Worm (Caenorhabditis elegans): ENCODE data around the gene C39D10.7.

Gene C39D10.7

DNA sequence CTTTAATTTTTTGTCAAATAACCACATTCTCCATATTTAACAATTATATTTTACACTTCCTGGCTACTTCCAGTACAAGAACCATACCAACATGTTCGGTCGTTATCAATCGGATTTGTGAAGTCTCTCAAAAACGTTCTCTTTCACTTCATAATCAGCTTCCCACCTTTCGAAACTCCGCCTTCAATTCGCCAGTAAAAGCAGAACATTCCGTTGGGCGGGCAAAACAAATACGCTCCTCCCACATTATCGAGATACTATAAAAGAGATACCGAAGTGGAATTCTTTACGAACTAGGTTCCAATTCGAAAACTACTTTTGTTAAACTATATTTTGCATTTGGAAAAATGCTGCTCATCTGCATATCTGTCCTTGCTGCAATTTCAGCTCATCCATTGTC, 16.7 kb upstream of the C39D10.7 start, which contains the start of gene zig-3:
Gene zig-3 (plus strand): TSS at position 301 of the 400 bp plus-strand sequence.
- TF ChIP-seq lir-1 (GFP tag; conservative IDR thresholded peaks at IDR 0.05) (no peak), lsl-1 (GFP tag; optimal IDR thresholded peaks at IDR 0.05) (no peak), lsy-27 (tag; optimal IDR thresholded peaks at IDR 0.05; ENCODE audit: borderline replicate concordance, insufficient read depth) (no peak), him-1 (tag; optimal IDR thresholded peaks at IDR 0.05) (no peak), hlh-26 (GFP tag; conservative IDR thresholded peaks at IDR 0.05) (no peak)

- no peak for TF ChIP-seq K11D2.4 (GFP tag; IDR thresholded peaks at IDR 0.05)
- TF ChIP-seq tbx-9 (tag; optimal IDR thresholded peaks at IDR 0.05; ENCODE audit: borderline replicate concordance), result no peak
- no peak for TF ChIP-seq die-1 (tag; optimal IDR thresholded peaks at IDR 0.05)
- TF ChIP-seq attf-3 (GFP tag; conservative IDR thresholded peaks at IDR 0.05), result no peak
- TF ChIP-seq tlf-1 (GFP tag; optimal IDR thresholded peaks at IDR 0.05), result no peak
- TF ChIP-seq ceh-40 (GFP tag; IDR thresholded peaks at IDR 0.05), result no peak
- no peak for TF ChIP-seq ZK185.1 (tag; optimal IDR thresholded peaks at IDR 0.05; ENCODE audit: poor library complexity, severe bottlenecking)
- no peak for TF ChIP-seq K12H6.12 (tag; optimal IDR thresholded peaks at IDR 0.05)
- TF ChIP-seq attf-5 (GFP tag; optimal IDR thresholded peaks at IDR 0.05), result no peak
- TF ChIP-seq T26A5.8 (tag; optimal IDR thresholded peaks at IDR 0.05), result no peak
- TF ChIP-seq F49E8.2 (tag; optimal IDR thresholded peaks at IDR 0.05; ENCODE audit: insufficient read depth), result no peak
- no peak for TF ChIP-seq aptf-2 (GFP tag; conservative IDR thresholded peaks at IDR 0.05)
- no peak for TF ChIP-seq F23B12.7 (tag; optimal IDR thresholded peaks at IDR 0.05; ENCODE audit: insufficient read depth)
- TF ChIP-seq bed-1 (GFP tag; IDR thresholded peaks at IDR 0.05), result no peak
- TF ChIP-seq nhr-179 (tag; optimal IDR thresholded peaks at IDR 0.05), result no peak
- no peak for TF ChIP-seq sdz-38 (tag; optimal IDR thresholded peaks at IDR 0.05)
- TF ChIP-seq nfya-1 (tag; optimal IDR thresholded peaks at IDR 0.05; ENCODE audit: borderline replicate concordance, insufficient read depth), result no peak
- TF ChIP-seq zim-3 (tag; optimal IDR thresholded peaks at IDR 0.05), result no peak
Observed at ce11 chrX:7925134-7925533, 11.4 kb upstream of the C39D10.7 start, which contains the start of gene zig-4. TSS of gene zig-4 (plus strand) at chrX:7925434.

DNA sequence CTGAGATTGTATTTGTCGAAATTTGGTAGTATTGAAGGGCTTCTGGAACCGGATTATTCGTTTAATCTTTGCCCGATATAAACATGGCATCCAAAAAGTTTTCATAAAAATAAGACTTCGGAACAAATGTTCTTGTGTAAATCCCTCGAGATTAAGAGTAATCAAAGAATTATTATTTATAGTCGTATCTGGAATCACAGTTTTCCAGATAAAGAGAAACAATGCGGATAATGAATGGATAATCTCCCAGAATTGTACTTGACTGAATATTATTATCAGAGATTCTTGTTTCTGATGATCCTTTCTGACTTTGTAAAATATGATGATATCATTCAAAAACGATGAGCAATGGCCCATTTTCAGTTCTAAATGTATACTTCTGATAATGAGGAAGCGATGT, 7.4 kb upstream of the C39D10.7 start:
- TF ChIP-seq efl-1 (GFP tag; optimal IDR thresholded peaks at IDR 0.05), result no peak
- TF ChIP-seq ccch-3 (GFP tag; optimal IDR thresholded peaks at IDR 0.05), result no peak
- no peak for TF ChIP-seq lsl-1 (GFP tag; optimal IDR thresholded peaks at IDR 0.05)
- no peak for TF ChIP-seq hmg-1.2 (GFP tag; IDR thresholded peaks at IDR 0.05)
- no peak for TF ChIP-seq ceh-40 (GFP tag; IDR thresholded peaks at IDR 0.05)
- TF ChIP-seq nfya-2 (GFP tag; IDR thresholded peaks at IDR 0.05), result no peak
- TF ChIP-seq Y79H2A.3 (GFP tag; conservative IDR thresholded peaks at IDR 0.05), result no peak

DNA sequence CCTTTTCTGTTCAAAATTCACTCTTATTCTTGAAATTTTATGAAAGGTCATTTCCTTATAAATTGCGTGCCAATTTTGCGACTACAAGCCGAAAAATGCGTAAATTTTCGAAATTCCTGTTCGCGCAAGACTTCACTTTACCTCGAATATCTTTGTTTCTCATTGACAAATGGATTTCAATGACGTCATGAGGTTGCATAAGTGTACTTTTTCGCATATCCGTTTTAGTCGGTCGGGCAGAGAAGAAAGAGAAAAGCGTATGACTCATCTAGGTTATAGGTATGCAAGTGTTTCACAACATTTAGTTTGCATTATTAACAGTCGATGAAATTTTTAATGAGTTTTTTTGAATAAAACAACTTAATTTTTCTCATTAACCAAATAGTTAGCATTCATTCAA, 2.3 kb upstream of the C39D10.7 start:
- TF ChIP-seq ceh-58 (GFP tag; IDR thresholded peaks at IDR 0.05), result no peak

- TF ChIP-seq nhr-120 (GFP tag; IDR thresholded peaks at IDR 0.05), result no peak
- TF ChIP-seq nfya-2 (GFP tag; IDR thresholded peaks at IDR 0.05), result no peak
- no peak for TF ChIP-seq aptf-3 (GFP tag; IDR thresholded peaks at IDR 0.05)
- TF ChIP-seq aptf-2 (GFP tag; conservative IDR thresholded peaks at IDR 0.05), result no peak
Observed at ce11 chrX:7915616-7916015, 1.9 kb upstream of the C39D10.7 start.
